Worm (Caenorhabditis elegans) whole organism, L4 larva: ENCODE results near the gene ZK180.8.

ENCODE experiments used
- ama-1 ChIP-seq: fragments of 150-350 bp; optimal IDR thresholded peaks from 2 replicates; lab custom pipeline; 2014; ENCODE audit warnings: inconsistent platforms, mixed read lengths
- lsy-2 ChIP-seq, 2 experiments: fragments of 150-350 bp in 1 of 2; sonication (generic microtip) in 1 of 2; optimal IDR thresholded peaks; 2 replicates each; lab custom pipeline; 2014 to 2017; ENCODE audit warnings: missing biosample characterization in 2 of 2, missing genetic modification characterization in 2 of 2
- nhr-28 ChIP-seq: fragments of 150-350 bp; optimal IDR thresholded peaks from 2 replicates; lab custom pipeline; 2014; ENCODE audit warnings: missing biosample characterization, missing genetic modification characterization

DNA sequence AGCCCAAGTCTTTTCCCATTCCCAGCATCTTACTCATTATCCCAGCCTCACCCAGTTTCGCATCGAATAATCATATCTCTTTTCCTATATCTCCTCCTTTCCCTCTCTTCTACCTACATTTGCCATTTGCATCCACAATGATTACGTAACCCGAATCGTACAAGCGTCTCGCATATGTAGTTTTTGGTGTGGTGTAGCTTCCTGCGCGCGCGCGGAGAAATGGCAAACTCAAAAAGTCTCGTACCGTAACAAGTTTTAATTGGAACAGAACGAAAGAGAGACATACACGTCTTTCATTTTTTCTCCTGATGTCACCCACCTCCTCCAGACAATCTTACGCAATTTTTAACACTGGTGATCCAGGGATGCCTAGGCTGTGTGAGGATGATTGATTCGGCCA lies 14.5 kb upstream of the ZK180.8 start:
- TF ChIP-seq lsy-2 (tag; optimal IDR thresholded peaks at IDR 0.05; lab: Kevin White, UChicago): no peak
- TF ChIP-seq nhr-28 (tag; lab: Kevin White, UChicago): peak; percentile 31
- no peak for TF ChIP-seq ama-1 (lab: Kevin White, UChicago)
